ENCODE assay signal across 6 worm cellular contexts in the genomic region with DNA sequence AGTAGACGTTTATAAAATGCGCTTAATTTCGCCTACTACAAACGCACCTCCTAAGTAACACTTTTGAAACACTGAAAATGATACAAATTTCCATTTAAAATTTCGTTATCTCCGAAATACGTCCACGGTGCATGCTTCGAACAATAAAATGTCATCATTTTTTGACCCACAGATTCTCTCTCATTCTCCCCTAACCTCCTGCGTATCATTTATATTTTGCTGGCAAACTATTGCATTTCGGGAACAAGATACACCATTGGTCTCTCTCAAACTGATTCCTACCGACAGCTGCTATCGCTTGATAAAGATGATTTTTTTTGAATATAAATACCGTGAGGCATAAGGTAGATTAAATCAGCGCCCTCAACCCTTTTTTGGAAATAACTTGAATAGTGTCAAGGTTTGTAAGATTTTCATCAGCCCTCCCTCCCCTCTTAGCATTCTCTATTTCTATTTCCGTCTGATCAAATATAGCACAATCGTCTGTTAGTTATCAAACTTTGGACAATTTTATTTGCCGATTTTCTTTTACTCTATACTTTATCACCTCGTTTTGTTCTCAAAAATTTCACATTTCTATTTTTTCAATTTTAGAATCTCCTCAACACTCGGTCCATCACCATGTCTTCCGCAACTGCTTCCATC.
TF ChIP-seq lines count a peak whose summit lies in the region.

TSS of gene C07D8.6 (plus strand) at position 595 of the 645 bp plus-strand sequence.

TF ChIP-seq in whole organism, L1 larva, 84 proteins besides CTCF, POLR2A, EP300 and RAD21 (continued from another document and continues in another):
- TF ChIP-seq skn-1 (tag; optimal IDR thresholded peaks at IDR 0.05; lab: Kevin White, UChicago): peak; percentile 79
- peak; percentile 45 for TF ChIP-seq nhr-90 (tag; optimal IDR thresholded peaks at IDR 0.05; lab: Kevin White, UChicago; ENCODE audit: poor library complexity)
- no peak for TF ChIP-seq mdl-1 (tag; optimal IDR thresholded peaks at IDR 0.05; lab: Kevin White, UChicago)
- TF ChIP-seq nhr-20 (tag; optimal IDR thresholded peaks at IDR 0.05; lab: Kevin White, UChicago): peak; percentile 48
- no peak for TF ChIP-seq hlh-17 (GFP tag; optimal IDR thresholded peaks at IDR 0.05; lab: Kevin White, UChicago; ENCODE audit: borderline replicate concordance)
- TF ChIP-seq sox-4 (tag; optimal IDR thresholded peaks at IDR 0.05; lab: Kevin White, UChicago): no peak
- no peak for TF ChIP-seq unc-86 (tag; optimal IDR thresholded peaks at IDR 0.05; lab: Kevin White, UChicago)
- no peak for TF ChIP-seq tbx-2 (tag; optimal IDR thresholded peaks at IDR 0.05; lab: Kevin White, UChicago)
- no peak for TF ChIP-seq C34B4.2 (tag; optimal IDR thresholded peaks at IDR 0.05; lab: Kevin White, UChicago)
- TF ChIP-seq ceh-8 (GFP tag; optimal IDR thresholded peaks at IDR 0.05; lab: Kevin White, UChicago): no peak
- peak; percentile 91 for TF ChIP-seq elt-2 (tag; optimal IDR thresholded peaks at IDR 0.05; lab: Kevin White, UChicago)
- TF ChIP-seq isw-1 (GFP tag; IDR thresholded peaks at IDR 0.05; lab: Robert Waterston, UW): no peak
- no peak for TF ChIP-seq lsy-2 (tag; optimal IDR thresholded peaks at IDR 0.05; lab: Kevin White, UChicago)
- TF ChIP-seq fos-1 (tag; optimal IDR thresholded peaks at IDR 0.05; lab: Kevin White, UChicago): no peak
- no peak for TF ChIP-seq nhr-76 (tag; optimal IDR thresholded peaks at IDR 0.05; lab: Kevin White, UChicago)
- TF ChIP-seq nhr-85 (tag; lab: Kevin White, UChicago): peak; percentile 65
- no peak for TF ChIP-seq rnt-1 (tag; optimal IDR thresholded peaks at IDR 0.05; lab: Kevin White, UChicago)
- no peak for TF ChIP-seq aha-1 (tag; optimal IDR thresholded peaks at IDR 0.05; lab: Kevin White, UChicago)
- TF ChIP-seq jun-1 (tag; optimal IDR thresholded peaks at IDR 0.05; lab: Kevin White, UChicago): no peak
- TF ChIP-seq pag-3 (tag; optimal IDR thresholded peaks at IDR 0.05; lab: Kevin White, UChicago; ENCODE audit: borderline replicate concordance, insufficient read depth): no peak
- TF ChIP-seq ceh-90 (tag; optimal IDR thresholded peaks at IDR 0.05; lab: Kevin White, UChicago): no peak

TF ChIP-seq in whole organism, L2 larva, 48 proteins besides CTCF, POLR2A, EP300 and RAD21 (continued from another document):
- TF ChIP-seq nhr-129 (tag; optimal IDR thresholded peaks at IDR 0.05; lab: Kevin White, UChicago): peak; percentile 57
- TF ChIP-seq skn-1 (tag; optimal IDR thresholded peaks at IDR 0.05; lab: Kevin White, UChicago): peak; percentile 88
- peak in 1 of 2 experiments; percentile 25 for TF ChIP-seq lsy-2 (tag; optimal IDR thresholded peaks at IDR 0.05; lab: Kevin White, UChicago)
- no peak for TF ChIP-seq nhr-237 (tag; optimal IDR thresholded peaks at IDR 0.05; lab: Kevin White, UChicago)
- TF ChIP-seq ztf-1 (GFP tag; conservative IDR thresholded peaks at IDR 0.05; lab: Robert Waterston, UW): no peak
- TF ChIP-seq mdl-1 (tag; optimal IDR thresholded peaks at IDR 0.05; lab: Kevin White, UChicago): peak in 1 of 2 experiments; percentile 9
- peak; percentile 78 for TF ChIP-seq crh-2 (tag; optimal IDR thresholded peaks at IDR 0.05; lab: Kevin White, UChicago)
TF ChIP-seq in whole organism, L2 larva: peak in this region for 10.

TF ChIP-seq in whole organism, L3 larva, 47 proteins besides CTCF, POLR2A, EP300 and RAD21 (continued from another document):
- no peak for TF ChIP-seq elt-3 (tag; optimal IDR thresholded peaks at IDR 0.05; lab: Kevin White, UChicago)
- TF ChIP-seq nhr-77 (tag; optimal IDR thresholded peaks at IDR 0.05; lab: Kevin White, UChicago): peak; percentile 8
- TF ChIP-seq pqm-1 (tag; optimal IDR thresholded peaks at IDR 0.05; lab: Kevin White, UChicago): peak; percentile 92

TF ChIP-seq in whole organism, L4 larva, 104 proteins besides CTCF, POLR2A, EP300 and RAD21 (continued from another document and continues in another):
- TF ChIP-seq mdt-29 (GFP tag; IDR thresholded peaks at IDR 0.05; lab: Robert Waterston, UW) (no peak), mes-2 (tag; optimal IDR thresholded peaks at IDR 0.05; lab: Kevin White, UChicago; ENCODE audit: poor library complexity, severe bottlenecking) (peak; percentile 26), unc-39 (tag; optimal IDR thresholded peaks at IDR 0.05; lab: Kevin White, UChicago) (no peak), ceh-28 (tag; optimal IDR thresholded peaks at IDR 0.05; lab: Kevin White, UChicago) (no peak), F49E8.2 (tag; optimal IDR thresholded peaks at IDR 0.05; lab: Kevin White, UChicago; ENCODE audit: borderline replicate concordance) (no peak), zfp-2 (tag; optimal IDR thresholded peaks at IDR 0.05; lab: Kevin White, UChicago) (no peak), ctbp-1 (GFP tag; IDR thresholded peaks at IDR 0.05; lab: Robert Waterston, UW) (no peak), mdl-1 (tag; optimal IDR thresholded peaks at IDR 0.05; lab: Kevin White, UChicago) (peak in 1 of 2 experiments; percentile 50), F26F4.8 (GFP tag; conservative IDR thresholded peaks at IDR 0.05; lab: Robert Waterston, UW) (no peak), zip-2 (tag; optimal IDR thresholded peaks at IDR 0.05; lab: Kevin White, UChicago) (no peak), lim-7 (GFP tag; IDR thresholded peaks at IDR 0.05; lab: Robert Waterston, UW) (no peak), lin-29 (GFP tag; IDR thresholded peaks at IDR 0.05; lab: Robert Waterston, UW) (no peak), aha-1 (tag; lab: Kevin White, UChicago) (peak; percentile 96), nhr-42 (GFP tag; IDR thresholded peaks at IDR 0.05; lab: Robert Waterston, UW) (no peak), duxl-1 (tag; optimal IDR thresholded peaks at IDR 0.05; lab: Kevin White, UChicago; ENCODE audit: poor library complexity) (no peak), hlh-30 (tag; optimal IDR thresholded peaks at IDR 0.05; lab: Kevin White, UChicago; ENCODE audit: insufficient read depth) (peak; percentile 59), ceh-62 (tag; optimal IDR thresholded peaks at IDR 0.05; lab: Kevin White, UChicago) (no peak), Y75B8A.6 (GFP tag; IDR thresholded peaks at IDR 0.05; lab: Robert Waterston, UW) (no peak), daf-19 (GFP tag; conservative IDR thresholded peaks at IDR 0.05; lab: Robert Waterston, UW) (no peak), D1046.2 (GFP tag; IDR thresholded peaks at IDR 0.05; lab: Robert Waterston, UW) (no peak), Y105C5A.15 (GFP tag; IDR thresholded peaks at IDR 0.05; lab: Robert Waterston, UW) (no peak), T20F7.1 (GFP tag; optimal IDR thresholded peaks at IDR 0.05; lab: Kevin White, UChicago) (no peak), nhr-102 (tag; optimal IDR thresholded peaks at IDR 0.05; lab: Kevin White, UChicago) (no peak), F44E2.7 (GFP tag; IDR thresholded peaks at IDR 0.05; lab: Robert Waterston, UW) (no peak), hif-1 (tag; optimal IDR thresholded peaks at IDR 0.05; lab: Kevin White, UChicago) (no peak), cey-2 (tag; optimal IDR thresholded peaks at IDR 0.05; lab: Kevin White, UChicago; ENCODE audit: borderline replicate concordance, insufficient read depth) (no peak), attf-4 (tag; optimal IDR thresholded peaks at IDR 0.05; lab: Kevin White, UChicago) (no peak), unc-130 (GFP tag; optimal IDR thresholded peaks at IDR 0.05; lab: Kevin White, UChicago) (no peak), ztf-11 (tag; optimal IDR thresholded peaks at IDR 0.05; lab: Kevin White, UChicago) (no peak), ztf-7 (tag; optimal IDR thresholded peaks at IDR 0.05; lab: Kevin White, UChicago) (no peak), nhr-111 (GFP tag; optimal IDR thresholded peaks at IDR 0.05; lab: Kevin White, UChicago) (no peak), dmd-8 (GFP tag; IDR thresholded peaks at IDR 0.05; lab: Robert Waterston, UW) (no peak)

TF ChIP-seq in whole organism, late embryonic, 69 proteins besides CTCF, POLR2A, EP300 and RAD21 (continued from another document):
- TF ChIP-seq ceh-9 (tag; optimal IDR thresholded peaks at IDR 0.05; lab: Kevin White, UChicago) (no peak), pha-4 (tag; optimal IDR thresholded peaks at IDR 0.05; lab: Kevin White, UChicago) (no peak), elt-4 (tag; optimal IDR thresholded peaks at IDR 0.05; lab: Kevin White, UChicago) (no peak)

TF ChIP-seq in whole organism, young adult, 124 proteins besides CTCF, POLR2A, EP300 and RAD21 (continued from another document):
- TF ChIP-seq ets-4 (GFP tag; optimal IDR thresholded peaks at IDR 0.05; lab: Kevin White, UChicago) (peak; percentile 59), F49E8.2 (tag; optimal IDR thresholded peaks at IDR 0.05; lab: Kevin White, UChicago; ENCODE audit: insufficient read depth) (no peak), cebp-1 (GFP tag; IDR thresholded peaks at IDR 0.05; lab: Robert Waterston, UW) (no peak), cebp-1 (tag; optimal IDR thresholded peaks at IDR 0.05; lab: Kevin White, UChicago) (peak; percentile 3), hlh-26 (GFP tag; conservative IDR thresholded peaks at IDR 0.05; lab: Robert Waterston, UW) (no peak), ceh-58 (GFP tag; IDR thresholded peaks at IDR 0.05; lab: Robert Waterston, UW) (no peak), aptf-3 (GFP tag; IDR thresholded peaks at IDR 0.05; lab: Robert Waterston, UW) (no peak), nhr-80 (tag; optimal IDR thresholded peaks at IDR 0.05; lab: Kevin White, UChicago) (peak; percentile 99), mxl-1 (tag; optimal IDR thresholded peaks at IDR 0.05; lab: Kevin White, UChicago) (no peak), somi-1 (GFP tag; optimal IDR thresholded peaks at IDR 0.05; lab: Kevin White, UChicago) (no peak)
